Worm (Caenorhabditis elegans) whole organism, midembryonic: ENCODE data around the gene F52C6.3.

Source experiments
- T22C8.4 ChIP-seq: fragments of 200-800 bp; sonication (Bioruptor generic); IDR thresholded peaks from 2 replicates; pipeline ENCODE4 v1.3.6; 2022; ENCODE audit warnings: missing genetic modification characterization, missing compliant biosample characterization
- cog-1 ChIP-seq: sonication (generic microtip); optimal IDR thresholded peaks from 2 replicates; lab custom pipeline; 2016; ENCODE audit warnings: missing genetic modification characterization, missing compliant biosample characterization
- flt-1 ChIP-seq: fragments of 200-800 bp; sonication (Bioruptor generic); IDR thresholded peaks from 2 replicates; pipeline ENCODE4 v1.3.6; 2022; ENCODE audit warnings: missing genetic modification characterization, missing compliant biosample characterization
- klf-2 ChIP-seq: fragments of 200-800 bp; sonication (Bioruptor generic); conservative IDR thresholded peaks from 2 replicates; pipeline ENCODE4 v1.3.6; 2022; ENCODE audit warnings: missing genetic modification reagents, missing genetic modification characterization, missing compliant biosample characterization
- med-1 ChIP-seq: sonication (generic microtip); optimal IDR thresholded peaks from 2 replicates; lab custom pipeline; 2017; ENCODE audit warnings: missing genetic modification characterization, mild to moderate bottlenecking, missing compliant biosample characterization, antibody characterized with exemption, missing genetic modification reagents; ENCODE audit not compliant: insufficient read depth
- ref-1 ChIP-seq: fragments of 200-800 bp; sonication (Bioruptor generic); conservative IDR thresholded peaks from 2 replicates; pipeline ENCODE4 v1.3.6; 2022; ENCODE audit warnings: missing genetic modification reagents, missing genetic modification characterization, missing compliant biosample characterization
- tab-1 ChIP-seq: fragments of 200-800 bp; sonication (Bioruptor generic); IDR thresholded peaks from 2 replicates; pipeline ENCODE4 v1.3.6; 2022; ENCODE audit warnings: missing genetic modification characterization, missing compliant biosample characterization
- ztf-23 ChIP-seq: fragments of 200-800 bp; sonication (Bioruptor generic); IDR thresholded peaks from 2 replicates; pipeline ENCODE4 v1.3.6; 2022; ENCODE audit warnings: missing genetic modification reagents, missing genetic modification characterization, missing compliant biosample characterization
- ztf-29 ChIP-seq: fragments of 200-800 bp; sonication (Bioruptor generic); IDR thresholded peaks from 2 replicates; pipeline ENCODE4 v1.3.6; 2022; ENCODE audit warnings: missing genetic modification reagents, missing genetic modification characterization, missing compliant biosample characterization

- TF ChIP-seq T22C8.4 (GFP tag; lab: Robert Waterston, UW) (no peak), klf-2 (GFP tag; lab: Robert Waterston, UW) (no peak), tab-1 (GFP tag; lab: Robert Waterston, UW) (no peak), flt-1 (no peak), ztf-23 (no peak), med-1 (GFP tag; lab: Kevin White, UChicago) (no peak), ztf-29 (GFP tag; lab: Robert Waterston, UW) (no peak), ref-1 (no peak), cog-1 (tag; lab: Kevin White, UChicago) (no peak)
Measured at ce11 chrII:1884635-1885034, 39.9 kb upstream of the F52C6.3 start, which contains the start of gene math-6.
